Fruit fly (Drosophila melanogaster): ENCODE measurements around the gene CG12091.

DNA sequence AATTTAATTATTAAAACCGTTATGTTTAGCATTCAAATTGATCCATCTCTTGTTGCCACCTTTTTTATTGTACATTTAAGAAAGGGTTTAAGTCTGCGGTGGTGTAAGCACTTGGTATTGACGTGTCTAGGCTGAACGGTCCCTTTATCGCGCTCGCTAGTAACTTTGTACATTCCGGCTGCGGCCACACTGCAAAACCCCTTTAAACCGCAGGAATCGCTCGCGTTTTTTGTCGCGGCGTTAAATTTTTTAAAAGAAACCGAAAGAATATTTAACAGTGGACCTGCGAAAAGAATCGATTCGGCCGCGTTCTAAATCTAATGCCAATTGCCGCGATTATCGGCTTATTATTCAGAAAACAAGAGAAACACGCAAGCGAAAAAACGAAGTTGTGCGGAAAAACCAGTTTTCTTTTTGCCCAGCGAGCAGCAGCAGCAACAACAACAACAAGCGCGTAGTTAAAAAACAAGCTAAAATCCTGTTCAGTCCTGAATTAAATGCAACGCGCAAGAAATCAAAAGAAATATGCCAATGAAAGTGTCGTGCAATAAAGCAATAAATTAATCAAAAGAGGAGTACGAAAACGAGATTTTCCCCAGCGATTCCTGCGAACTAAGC, 40.0 kb upstream of the CG12091 start, which contains the start of gene CG13917:
- TF ChIP-seq Crg-1 (GFP tag; optimal IDR thresholded peaks at IDR 0.05), result no peak
- TF ChIP-seq cic (GFP tag; optimal IDR thresholded peaks at IDR 0.05), result no peak
- peak; percentile 65 for TF ChIP-seq bab1 (GFP tag; optimal IDR thresholded peaks at IDR 0.05)
- TF ChIP-seq toe (GFP tag; optimal IDR thresholded peaks at IDR 0.05), result no peak
- TF ChIP-seq CG7045 (GFP tag; optimal IDR thresholded peaks at IDR 0.05), result no peak
- TF ChIP-seq cnc (optimal IDR thresholded peaks at IDR 0.05), result no peak
- TF ChIP-seq CG5204 (GFP tag; optimal IDR thresholded peaks at IDR 0.05), result no peak
- no peak for TF ChIP-seq CG1620 (GFP tag; optimal IDR thresholded peaks at IDR 0.05)
- peak; percentile 71 for TF ChIP-seq pad (GFP tag; optimal IDR thresholded peaks at IDR 0.05)
- no peak for TF ChIP-seq CG33017 (tag; optimal IDR thresholded peaks at IDR 0.05)
- TF ChIP-seq kay (GFP tag; ENCODE audit: borderline replicate concordance), result no peak
- TF ChIP-seq ovo (GFP tag; optimal IDR thresholded peaks at IDR 0.05), result no peak
- TF ChIP-seq CG12768 (GFP tag; optimal IDR thresholded peaks at IDR 0.05), result no peak

All from whole organism, adult.